Fruit fly (Drosophila melanogaster) whole organism, embryonic: ENCODE data around the gene Eato.

Experiments used
- Ada2b ChIP-seq: fragments of 200-800 bp; sonication (Bioruptor generic); IDR thresholded peaks from 2 replicates; pipeline ENCODE4 v1.3.6; 2022; ENCODE audit warnings: missing biosample characterization, missing genetic modification characterization
- BEAF-32 ChIP-seq: fragments of 200-800 bp; sonication (Bioruptor generic); optimal IDR thresholded peaks from 3 replicates; lab custom pipeline; 2017; ENCODE audit warnings: missing biosample characterization, missing genetic modification characterization, mild to moderate bottlenecking, moderate library complexity, missing genetic modification reagents
- Bgb ChIP-seq: fragments of 200-800 bp; sonication (Bioruptor generic); IDR thresholded peaks from 2 replicates; pipeline ENCODE4 v1.3.6; 2022; ENCODE audit warnings: missing biosample characterization, missing genetic modification characterization; ENCODE audit not compliant: partially characterized antibody
- CG10565 ChIP-seq: fragments of 200-800 bp; sonication (Bioruptor generic); optimal IDR thresholded peaks from 3 replicates; lab custom pipeline; 2016; ENCODE audit warnings: missing biosample characterization, mild to moderate bottlenecking, missing genetic modification characterization
- CG10654 ChIP-seq: fragments of 200-800 bp; sonication (Bioruptor generic); optimal IDR thresholded peaks from 2 replicates; lab custom pipeline; 2016; ENCODE audit warnings: missing biosample characterization, missing genetic modification characterization
- CG11695 ChIP-seq: fragments of 200-800 bp; sonication (Bioruptor generic); IDR thresholded peaks from 3 replicates; pipeline ENCODE4 v1.3.6; 2022; ENCODE audit warnings: missing biosample characterization, missing genetic modification characterization
- CG11723 ChIP-seq: fragments of 200-800 bp; sonication (Bioruptor generic); optimal IDR thresholded peaks from 2 replicates; lab custom pipeline; 2017; ENCODE audit warnings: missing biosample characterization, mild to moderate bottlenecking, missing genetic modification characterization
- CG12659 ChIP-seq: fragments of 200-800 bp; sonication (Bioruptor generic); optimal IDR thresholded peaks from 3 replicates; lab custom pipeline; 2017; ENCODE audit warnings: mild to moderate bottlenecking, missing biosample characterization, missing genetic modification reagents, missing genetic modification characterization
- CG1602 ChIP-seq: fragments of 200-800 bp; sonication (Bioruptor generic); optimal IDR thresholded peaks from 3 replicates; lab custom pipeline; 2016; ENCODE audit warnings: missing biosample characterization, missing genetic modification characterization
- CG16815 ChIP-seq: fragments of 200-800 bp; sonication (Bioruptor generic); optimal IDR thresholded peaks from 3 replicates; lab custom pipeline; 2017; ENCODE audit warnings: missing biosample characterization, mild to moderate bottlenecking, missing genetic modification characterization
- CG17186 ChIP-seq: fragments of 200-800 bp; sonication (Bioruptor generic); optimal IDR thresholded peaks from 3 replicates; lab custom pipeline; 2017; ENCODE audit warnings: missing biosample characterization, missing genetic modification reagents, missing genetic modification characterization
- CG17829 ChIP-seq: fragments of 200-800 bp; optimal IDR thresholded peaks from 2 replicates; lab custom pipeline; 2019; ENCODE audit warnings: missing biosample characterization, mild to moderate bottlenecking, missing genetic modification characterization, moderate library complexity
- CG18262 ChIP-seq: fragments of 200-800 bp; optimal IDR thresholded peaks from 3 replicates; lab custom pipeline; 2019; ENCODE audit warnings: missing biosample characterization, mild to moderate bottlenecking, missing genetic modification characterization, moderate library complexity
- CG18476 ChIP-seq: fragments of 200-800 bp; sonication (Bioruptor generic); optimal IDR thresholded peaks from 2 replicates; lab custom pipeline; 2016; ENCODE audit warnings: missing biosample characterization, mild to moderate bottlenecking, missing genetic modification characterization
- CG31365 ChIP-seq: fragments of 200-800 bp; sonication (Bioruptor generic); optimal IDR thresholded peaks from 2 replicates; lab custom pipeline; 2018; ENCODE audit warnings: missing biosample characterization, mild to moderate bottlenecking, missing genetic modification characterization
- CG6813 ChIP-seq: fragments of 200-800 bp; sonication (Bioruptor generic); optimal IDR thresholded peaks from 2 replicates; lab custom pipeline; 2017; ENCODE audit warnings: missing biosample characterization, missing genetic modification characterization, mild to moderate bottlenecking, moderate library complexity, missing genetic modification reagents
- CG8944 ChIP-seq: fragments of 200-800 bp; sonication (Bioruptor generic); optimal IDR thresholded peaks from 3 replicates; lab custom pipeline; 2016; ENCODE audit warnings: missing biosample characterization, missing genetic modification characterization
- CoRest ChIP-seq: fragments of 200-800 bp; sonication (Bioruptor generic); optimal IDR thresholded peaks from 3 replicates; lab custom pipeline; 2018; ENCODE audit warnings: missing biosample characterization, mild to moderate bottlenecking, missing genetic modification characterization, moderate library complexity
- D ChIP-seq, 2 experiments: fragments of 200-800 bp in 1 of 2; fragments of >200 bp in 1 of 2; sonication (Bioruptor generic) in 1 of 2; optimal IDR thresholded peaks; 2 replicates in 1 of 2; 3 replicates in 1 of 2; lab custom pipeline; 2017; ENCODE audit warnings: mild to moderate bottlenecking in 1 of 2, missing biosample characterization in 1 of 2, missing genetic modification characterization in 1 of 2, missing genetic modification reagents in 1 of 2
- Doc2 ChIP-seq: fragments of 200-800 bp; sonication (Bioruptor generic); IDR thresholded peaks from 2 replicates; pipeline ENCODE4 v1.3.6; 2022; ENCODE audit warnings: missing biosample characterization, missing genetic modification characterization
- Dref ChIP-seq: fragments of 200-800 bp; sonication (Bioruptor generic); IDR thresholded peaks from 2 replicates; pipeline ENCODE4 v1.3.6; 2022; ENCODE audit warnings: missing biosample characterization, missing genetic modification characterization
- Eip74EF ChIP-seq, 2 experiments: fragments of 200-800 bp in 1 of 2; fragments of >200 bp in 1 of 2; sonication (Bioruptor generic) in 1 of 2; optimal IDR thresholded peaks; 2 replicates each; lab custom pipeline; 2017 to 2019; ENCODE audit warnings: missing biosample characterization in 2 of 2, missing genetic modification characterization in 2 of 2, mild to moderate bottlenecking in 1 of 2, moderate library complexity in 1 of 2
- Mrtf ChIP-seq: fragments of 200-800 bp; sonication (Bioruptor generic); IDR thresholded peaks from 3 replicates; pipeline ENCODE4 v1.3.6; 2022; ENCODE audit warnings: missing biosample characterization, missing genetic modification characterization
- Pdp1 ChIP-seq, 2 experiments: fragments of 200-800 bp; sonication (Bioruptor generic); optimal IDR thresholded peaks; 3 replicates each; lab custom pipeline; 2016; ENCODE audit warnings: missing biosample characterization in 2 of 2, missing genetic modification characterization in 2 of 2, mild to moderate bottlenecking in 1 of 2, moderate library complexity in 1 of 2
- YL-1 ChIP-seq: fragments of 200-800 bp; sonication (Bioruptor generic); optimal IDR thresholded peaks from 3 replicates; lab custom pipeline; 2017; ENCODE audit warnings: missing biosample characterization, mild to moderate bottlenecking, missing genetic modification characterization
- ac ChIP-seq: fragments of 200-800 bp; sonication (Bioruptor generic); optimal IDR thresholded peaks from 3 replicates; lab custom pipeline; 2017; ENCODE audit warnings: missing biosample characterization, mild to moderate bottlenecking, missing genetic modification characterization
- al ChIP-seq: fragments of 200-800 bp; sonication (Bioruptor generic); IDR thresholded peaks from 2 replicates; pipeline ENCODE4 v1.3.6; 2022; ENCODE audit warnings: missing biosample characterization, missing genetic modification characterization
- ase ChIP-seq: fragments of 200-800 bp; sonication (Bioruptor generic); IDR thresholded peaks from 3 replicates; pipeline ENCODE4 v1.3.6; 2022; ENCODE audit warnings: missing biosample characterization, missing genetic modification characterization
- cg ChIP-seq: fragments of 200-800 bp; sonication (Bioruptor generic); optimal IDR thresholded peaks from 3 replicates; lab custom pipeline; 2019; ENCODE audit warnings: missing biosample characterization, mild to moderate bottlenecking, missing genetic modification characterization, moderate library complexity
- crc ChIP-seq: fragments of 200-800 bp; sonication (Bioruptor generic); optimal IDR thresholded peaks from 2 replicates; lab custom pipeline; 2016; ENCODE audit warnings: missing biosample characterization, missing genetic modification characterization
- dmrt99B ChIP-seq: fragments of 200-800 bp; sonication (Bioruptor generic); optimal IDR thresholded peaks from 2 replicates; lab custom pipeline; 2018; ENCODE audit warnings: missing biosample characterization, mild to moderate bottlenecking, missing genetic modification characterization, moderate library complexity
- dpn ChIP-seq, 2 experiments: fragments of 200-800 bp; sonication (Bioruptor generic); optimal IDR thresholded peaks; 3 replicates each; lab custom pipeline; 2016; ENCODE audit warnings: missing biosample characterization in 2 of 2, missing genetic modification characterization in 2 of 2
- esg ChIP-seq: fragments of 200-800 bp; sonication (Bioruptor generic); conservative IDR thresholded peaks from 2 replicates; pipeline ENCODE4 v1.3.6; 2022; ENCODE audit warnings: missing biosample characterization, missing genetic modification characterization
- fd96Cb ChIP-seq: fragments of 200-800 bp; sonication (Bioruptor generic); optimal IDR thresholded peaks from 2 replicates; lab custom pipeline; 2018; ENCODE audit warnings: missing biosample characterization, mild to moderate bottlenecking, missing genetic modification characterization, moderate library complexity
- gsb-n ChIP-seq: fragments of 200-800 bp; sonication (Bioruptor generic); optimal IDR thresholded peaks from 3 replicates; lab custom pipeline; 2018; ENCODE audit warnings: missing biosample characterization, mild to moderate bottlenecking, missing genetic modification characterization
- hb ChIP-seq: fragments of 200-800 bp; sonication (Bioruptor generic); IDR thresholded peaks from 3 replicates; pipeline ENCODE4 v1.3.6; 2022; ENCODE audit warnings: missing biosample characterization, missing genetic modification characterization; ENCODE audit not compliant: partially characterized antibody
- hbn ChIP-seq: fragments of 200-800 bp; sonication (Bioruptor generic); IDR thresholded peaks from 2 replicates; pipeline ENCODE4 v1.3.6; 2022; ENCODE audit warnings: missing biosample characterization, missing genetic modification characterization; ENCODE audit not compliant: partially characterized antibody
- hkb ChIP-seq, 2 experiments: fragments of 200-800 bp in 1 of 2; fragments of >200 bp in 1 of 2; sonication (Bioruptor generic) in 1 of 2; IDR thresholded peaks in 1 of 2; optimal IDR thresholded peaks in 1 of 2; 2 replicates each; pipeline versions ENCODE4 v1.3.6 to Lab custom; 2017 to 2022; ENCODE audit warnings: missing biosample characterization in 1 of 2, missing genetic modification characterization in 1 of 2
- nerfin-2 ChIP-seq: fragments of 200-800 bp; sonication (Bioruptor generic); IDR thresholded peaks from 2 replicates; pipeline ENCODE4 v1.3.6; 2022; ENCODE audit warnings: missing biosample characterization, missing genetic modification characterization; ENCODE audit not compliant: partially characterized antibody
- pum ChIP-seq: fragments of 200-800 bp; sonication (Bioruptor generic); optimal IDR thresholded peaks from 2 replicates; lab custom pipeline; 2016; ENCODE audit warnings: missing biosample characterization, missing genetic modification characterization
- salm ChIP-seq: fragments of 200-800 bp; sonication (Bioruptor generic); optimal IDR thresholded peaks from 2 replicates; lab custom pipeline; 2018; ENCODE audit warnings: missing biosample characterization, mild to moderate bottlenecking, missing genetic modification characterization
- scrt ChIP-seq: fragments of 200-800 bp; sonication (Bioruptor generic); optimal IDR thresholded peaks from 2 replicates; lab custom pipeline; 2018; ENCODE audit warnings: missing biosample characterization, mild to moderate bottlenecking, missing genetic modification characterization, moderate library complexity
- sens ChIP-seq: fragments of 200-800 bp; sonication (Bioruptor generic); peaks from one replicate; lab custom pipeline; 2016; ENCODE audit warnings: missing biosample characterization, missing genetic modification characterization
- sima ChIP-seq: fragments of 200-800 bp; sonication (Bioruptor generic); optimal IDR thresholded peaks from 2 replicates; lab custom pipeline; 2016; ENCODE audit warnings: missing biosample characterization, missing genetic modification characterization
- so ChIP-seq: fragments of 200-800 bp; sonication (Bioruptor generic); IDR thresholded peaks from 3 replicates; pipeline ENCODE4 v1.3.6; 2022; ENCODE audit warnings: missing biosample characterization, missing genetic modification characterization
- sqz ChIP-seq: fragments of 200-800 bp; sonication (Bioruptor generic); optimal IDR thresholded peaks from 3 replicates; lab custom pipeline; 2018; ENCODE audit warnings: missing biosample characterization, mild to moderate bottlenecking, missing genetic modification characterization
- sr ChIP-seq: fragments of 200-800 bp; sonication (Bioruptor generic); IDR thresholded peaks from 3 replicates; pipeline ENCODE4 v1.3.6; 2022; ENCODE audit warnings: missing biosample characterization, missing genetic modification characterization
- tin ChIP-seq: fragments of 200-800 bp; sonication (Bioruptor generic); optimal IDR thresholded peaks from 3 replicates; lab custom pipeline; 2016; ENCODE audit warnings: missing biosample characterization, missing genetic modification characterization
- trem ChIP-seq: fragments of 200-800 bp; optimal IDR thresholded peaks from 3 replicates; lab custom pipeline; 2019; ENCODE audit warnings: missing biosample characterization, mild to moderate bottlenecking, missing genetic modification characterization, moderate library complexity
- zen2 ChIP-seq: fragments of 200-800 bp; sonication (Bioruptor generic); IDR thresholded peaks from 3 replicates; pipeline ENCODE4 v1.3.6; 2022; ENCODE audit warnings: missing biosample characterization, missing genetic modification characterization; ENCODE audit not compliant: partially characterized antibody

The Eato gene

DNA sequence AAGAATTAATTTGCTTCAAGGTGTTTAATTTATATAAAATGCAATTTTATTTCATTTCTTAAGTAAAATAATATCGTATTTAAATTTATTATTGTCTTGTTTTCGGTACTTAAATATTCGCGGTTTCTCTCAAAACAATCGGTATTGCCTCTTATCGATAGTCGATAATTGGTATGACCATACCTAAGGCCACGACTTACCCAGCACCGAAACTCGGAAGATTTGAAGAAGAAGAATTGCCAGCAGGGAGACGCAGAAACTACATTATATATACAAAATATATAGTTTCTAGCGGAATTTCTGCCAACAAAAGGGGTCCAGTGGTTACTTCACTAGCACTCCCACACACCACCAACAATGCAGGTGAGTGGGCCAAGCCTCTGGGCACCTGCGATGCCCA is 13.0 kb upstream of the Eato start (continued):
- no peak for TF ChIP-seq Eip74EF (GFP tag; optimal IDR thresholded peaks at IDR 0.05; lab: Kevin White, UChicago)
- TF ChIP-seq CG12659 (GFP tag; lab: Kevin White, UChicago) = peak; percentile 28
- no peak for TF ChIP-seq dpn (GFP tag; optimal IDR thresholded peaks at IDR 0.05; lab: Kevin White, UChicago)
- TF ChIP-seq sr (GFP tag; lab: Robert Waterston, UW) = no peak
- TF ChIP-seq CG10565 (GFP tag; lab: Kevin White, UChicago) = no peak
- no peak for TF ChIP-seq CG8944 (GFP tag; lab: Kevin White, UChicago)
- no peak for TF ChIP-seq sima (GFP tag; lab: Kevin White, UChicago)
- TF ChIP-seq scrt (GFP tag; lab: Kevin White, UChicago) = no peak
- no peak for TF ChIP-seq CG11723 (GFP tag; lab: Kevin White, UChicago)
- TF ChIP-seq CG17829 (tag; lab: Kevin White, UChicago) = no peak
- peak; percentile 65 for TF ChIP-seq Bgb (GFP tag; lab: Robert Waterston, UW)
- TF ChIP-seq ac (GFP tag; lab: Kevin White, UChicago) = no peak
- TF ChIP-seq CG1602 = no peak
- peak; percentile 75 for TF ChIP-seq YL-1
- no peak for TF ChIP-seq CG10654 (GFP tag; lab: Kevin White, UChicago)
- TF ChIP-seq CG17186 = no peak
- TF ChIP-seq hkb (optimal IDR thresholded peaks at IDR 0.05; lab: Kevin White, UChicago) = no peak
- no peak for TF ChIP-seq hkb (GFP tag; IDR thresholded peaks at IDR 0.05; lab: Robert Waterston, UW)
- no peak for TF ChIP-seq al (GFP tag; lab: Robert Waterston, UW)
- TF ChIP-seq hb (GFP tag; lab: Robert Waterston, UW) = no peak
- TF ChIP-seq salm (tag; lab: Kevin White, UChicago) = no peak
- no peak for TF ChIP-seq tin (GFP tag; lab: Kevin White, UChicago)
- peak; percentile 67 for TF ChIP-seq nerfin-2 (GFP tag; lab: Robert Waterston, UW)
- no peak for TF ChIP-seq fd96Cb (tag; lab: Kevin White, UChicago)
- no peak for TF ChIP-seq CG6813 (GFP tag; lab: Kevin White, UChicago)
- TF ChIP-seq Mrtf (GFP tag; lab: Robert Waterston, UW) = no peak
- no peak for TF ChIP-seq CG18262 (tag; lab: Kevin White, UChicago)
- no peak for TF ChIP-seq CG31365 (tag; lab: Kevin White, UChicago)
- peak; percentile 34 for TF ChIP-seq trem
- no peak for TF ChIP-seq pum (GFP tag; lab: Kevin White, UChicago)
- TF ChIP-seq zen2 (GFP tag; lab: Robert Waterston, UW) = peak; percentile 18; the same call in 1 of the 3 replicates
- TF ChIP-seq Ada2b = no peak
- no peak for TF ChIP-seq CG11695 (GFP tag; lab: Robert Waterston, UW)
- no peak for TF ChIP-seq Doc2 (GFP tag; lab: Robert Waterston, UW)
- TF ChIP-seq esg (GFP tag; lab: Robert Waterston, UW) = no peak
- TF ChIP-seq CG16815 (GFP tag; lab: Kevin White, UChicago) = no peak
- TF ChIP-seq CoRest (tag; lab: Kevin White, UChicago) = no peak
- no peak for TF ChIP-seq Pdp1 (GFP tag; optimal IDR thresholded peaks at IDR 0.05; lab: Kevin White, UChicago)
- TF ChIP-seq crc = no peak
- no peak for TF ChIP-seq gsb-n (tag; lab: Kevin White, UChicago)
- no peak for TF ChIP-seq cg (GFP tag; lab: Kevin White, UChicago)
- no peak for TF ChIP-seq sqz (GFP tag; lab: Kevin White, UChicago)
- peak; percentile 65 for TF ChIP-seq hbn (GFP tag; lab: Robert Waterston, UW)
- TF ChIP-seq so (GFP tag; lab: Robert Waterston, UW) = no peak
- peak; percentile 75 for TF ChIP-seq BEAF-32 (GFP tag; lab: Kevin White, UChicago)
- TF ChIP-seq dmrt99B = no peak
- TF ChIP-seq CG18476 = no peak
- peak; percentile 51 for TF ChIP-seq sens (GFP tag; lab: Kevin White, UChicago)
- TF ChIP-seq ase (GFP tag; lab: Robert Waterston, UW) = no peak
- no peak for TF ChIP-seq D (optimal IDR thresholded peaks at IDR 0.05; lab: Kevin White, UChicago)
- no peak for TF ChIP-seq D (GFP tag; optimal IDR thresholded peaks at IDR 0.05; lab: Kevin White, UChicago)
- TF ChIP-seq Dref = peak; percentile 84
